Fruit fly (Drosophila melanogaster) whole organism, embryonic: Measurements from ENCODE around the gene LSm3.

Source experiments
- ATbp ChIP-seq: fragments of 200-800 bp; sonication (Bioruptor generic); optimal IDR thresholded peaks from 2 replicates; lab custom pipeline; 2017; ENCODE audit warnings: missing biosample characterization, mild to moderate bottlenecking, missing genetic modification characterization, missing genetic modification reagents
- Awh ChIP-seq: fragments of 200-800 bp; sonication (Bioruptor generic); IDR thresholded peaks from 2 replicates; pipeline ENCODE4, ENCODE4 v1.3.6; 2022; ENCODE audit warnings: missing biosample characterization, missing genetic modification characterization
- BEAF-32 ChIP-seq: fragments of 200-800 bp; sonication (Bioruptor generic); optimal IDR thresholded peaks from 3 replicates; lab custom pipeline; 2017; ENCODE audit warnings: missing biosample characterization, missing genetic modification characterization, mild to moderate bottlenecking, moderate library complexity, missing genetic modification reagents
- Blimp-1 ChIP-seq: fragments of 200-800 bp; sonication (Bioruptor generic); optimal IDR thresholded peaks from 3 replicates; lab custom pipeline; 2018; ENCODE audit warnings: missing biosample characterization, missing genetic modification characterization, mild to moderate bottlenecking, moderate library complexity, missing genetic modification reagents
- CG10147 ChIP-seq: fragments of 200-800 bp; sonication (Bioruptor generic); optimal IDR thresholded peaks from 2 replicates; lab custom pipeline; 2019; ENCODE audit warnings: missing biosample characterization, mild to moderate bottlenecking, missing genetic modification characterization, moderate library complexity
- CG10431 ChIP-seq: fragments of 200-800 bp; sonication (Bioruptor generic); optimal IDR thresholded peaks from 3 replicates; lab custom pipeline; 2018; ENCODE audit warnings: missing biosample characterization, mild to moderate bottlenecking, missing genetic modification characterization
- CG10543 ChIP-seq: fragments of 200-800 bp; sonication (Bioruptor generic); optimal IDR thresholded peaks from 3 replicates; lab custom pipeline; 2017; ENCODE audit warnings: missing biosample characterization, mild to moderate bottlenecking, missing genetic modification characterization, moderate library complexity
- CG10959 ChIP-seq: fragments of 200-800 bp; sonication (Bioruptor generic); IDR thresholded peaks from 2 replicates; pipeline ENCODE4 v1.3.6; 2022; ENCODE audit warnings: missing biosample characterization, missing genetic modification characterization
- CG11247 ChIP-seq: fragments of 200-800 bp; sonication (Bioruptor generic); IDR thresholded peaks from 2 replicates; pipeline ENCODE4 v1.3.6; 2022; ENCODE audit warnings: missing biosample characterization, missing genetic modification characterization
- CG11696 ChIP-seq: fragments of 200-800 bp; sonication (Bioruptor generic); IDR thresholded peaks from 2 replicates; pipeline ENCODE4 v1.3.6; 2022; ENCODE audit warnings: missing biosample characterization, missing genetic modification characterization
- CG12219 ChIP-seq: fragments of 200-800 bp; sonication (Bioruptor generic); optimal IDR thresholded peaks from 3 replicates; lab custom pipeline; 2018; ENCODE audit warnings: missing biosample characterization, mild to moderate bottlenecking, missing genetic modification characterization
- CG17186 ChIP-seq: fragments of 200-800 bp; sonication (Bioruptor generic); optimal IDR thresholded peaks from 3 replicates; lab custom pipeline; 2017; ENCODE audit warnings: missing biosample characterization, missing genetic modification reagents, missing genetic modification characterization
- CG17359 ChIP-seq: fragments of 200-800 bp; sonication (Bioruptor generic); optimal IDR thresholded peaks from 3 replicates; lab custom pipeline; 2018; ENCODE audit warnings: missing biosample characterization, mild to moderate bottlenecking, missing genetic modification characterization, moderate library complexity
- CG17385 ChIP-seq: fragments of 200-800 bp; sonication (Bioruptor generic); optimal IDR thresholded peaks from 3 replicates; lab custom pipeline; 2018; ENCODE audit warnings: missing biosample characterization, mild to moderate bottlenecking, missing genetic modification characterization
- CG2116 ChIP-seq: fragments of 200-800 bp; sonication (Bioruptor generic); optimal IDR thresholded peaks from 3 replicates; lab custom pipeline; 2018; ENCODE audit warnings: missing biosample characterization, mild to moderate bottlenecking, missing genetic modification characterization
- CG30431 ChIP-seq: fragments of 200-800 bp; sonication (Bioruptor generic); optimal IDR thresholded peaks from 2 replicates; lab custom pipeline; 2017; ENCODE audit warnings: missing biosample characterization, missing genetic modification characterization
- CG31365 ChIP-seq: fragments of 200-800 bp; sonication (Bioruptor generic); optimal IDR thresholded peaks from 2 replicates; lab custom pipeline; 2018; ENCODE audit warnings: missing biosample characterization, mild to moderate bottlenecking, missing genetic modification characterization
- CG3407 ChIP-seq: fragments of 200-800 bp; sonication (Bioruptor generic); optimal IDR thresholded peaks from 2 replicates; lab custom pipeline; 2018; ENCODE audit warnings: missing biosample characterization, mild to moderate bottlenecking, missing genetic modification characterization
- CG6854 ChIP-seq: fragments of 200-800 bp; sonication (Bioruptor generic); optimal IDR thresholded peaks from 3 replicates; lab custom pipeline; 2017; ENCODE audit warnings: missing biosample characterization, mild to moderate bottlenecking, missing genetic modification characterization
- CG8765 ChIP-seq: fragments of 200-800 bp; sonication (Bioruptor generic); IDR thresholded peaks from 2 replicates; pipeline ENCODE4 v1.3.6; 2022; ENCODE audit warnings: missing biosample characterization, missing genetic modification characterization
- CG8924 ChIP-seq: fragments of 200-800 bp; optimal IDR thresholded peaks from 3 replicates; lab custom pipeline; 2019; ENCODE audit warnings: missing biosample characterization, mild to moderate bottlenecking, missing genetic modification characterization, moderate library complexity
- CG9727 ChIP-seq: fragments of 200-800 bp; sonication (Bioruptor generic); optimal IDR thresholded peaks from 3 replicates; lab custom pipeline; 2017; ENCODE audit warnings: missing biosample characterization, mild to moderate bottlenecking, missing genetic modification characterization
- CHES-1-like ChIP-seq: fragments of 200-800 bp; sonication (Bioruptor generic); optimal IDR thresholded peaks from 2 replicates; lab custom pipeline; 2016; ENCODE audit warnings: missing biosample characterization, missing genetic modification characterization
- CoRest ChIP-seq: fragments of 200-800 bp; sonication (Bioruptor generic); optimal IDR thresholded peaks from 3 replicates; lab custom pipeline; 2018; ENCODE audit warnings: missing biosample characterization, mild to moderate bottlenecking, missing genetic modification characterization, moderate library complexity
- Dfd ChIP-seq, 2 experiments: fragments of >200 bp; optimal IDR thresholded peaks; 2 replicates each; lab custom pipeline; 2017; ENCODE audit warnings: missing biosample characterization in 2 of 2, missing genetic modification characterization in 2 of 2
- Fer3 ChIP-seq: fragments of 200-800 bp; sonication (Bioruptor generic); optimal IDR thresholded peaks from 2 replicates; lab custom pipeline; 2018; ENCODE audit warnings: missing biosample characterization, mild to moderate bottlenecking, missing genetic modification characterization, moderate library complexity
- HLHmδ ChIP-seq: fragments of 200-800 bp; sonication (Bioruptor generic); optimal IDR thresholded peaks from 2 replicates; lab custom pipeline; 2018; ENCODE audit warnings: missing biosample characterization, mild to moderate bottlenecking, missing genetic modification characterization, moderate library complexity
- MBD-R2 ChIP-seq: fragments of 200-800 bp; sonication (Bioruptor generic); IDR thresholded peaks from 2 replicates; pipeline ENCODE4 v1.3.6; 2022; ENCODE audit warnings: missing biosample characterization, missing genetic modification characterization
- MTF-1 ChIP-seq: fragments of 200-800 bp; sonication (Bioruptor generic); optimal IDR thresholded peaks from 2 replicates; lab custom pipeline; 2018; ENCODE audit warnings: missing biosample characterization, mild to moderate bottlenecking, missing genetic modification characterization, borderline replicate concordance
- Pdp1 ChIP-seq, 2 experiments: fragments of 200-800 bp; sonication (Bioruptor generic); optimal IDR thresholded peaks; 3 replicates each; lab custom pipeline; 2016; ENCODE audit warnings: missing biosample characterization in 2 of 2, missing genetic modification characterization in 2 of 2, mild to moderate bottlenecking in 1 of 2, moderate library complexity in 1 of 2
- chinmo ChIP-seq: fragments of 200-800 bp; sonication (Bioruptor generic); IDR thresholded peaks from 4 replicates; pipeline ENCODE4 v1.3.6; 2022; ENCODE audit warnings: missing biosample characterization, missing genetic modification characterization; ENCODE audit not compliant: partially characterized antibody
- ems ChIP-seq: fragments of 200-800 bp; sonication (Bioruptor generic); optimal IDR thresholded peaks from 3 replicates; lab custom pipeline; 2016; ENCODE audit warnings: missing biosample characterization, missing genetic modification characterization
- eve ChIP-seq, 2 experiments: fragments of >200 bp; optimal IDR thresholded peaks; 2 replicates each; lab custom pipeline; 2017; ENCODE audit warnings: missing biosample characterization in 2 of 2, missing genetic modification characterization in 2 of 2
- ewg ChIP-seq: fragments of 200-800 bp; sonication (Bioruptor generic); optimal IDR thresholded peaks from 3 replicates; lab custom pipeline; 2017; ENCODE audit warnings: mild to moderate bottlenecking, missing biosample characterization, missing genetic modification reagents, missing genetic modification characterization
- eyg ChIP-seq: fragments of 200-800 bp; sonication (Bioruptor generic); optimal IDR thresholded peaks from 3 replicates; lab custom pipeline; 2016; ENCODE audit warnings: missing biosample characterization, missing genetic modification characterization
- hth ChIP-seq: fragments of >200 bp; optimal IDR thresholded peaks from 2 replicates; lab custom pipeline; 2017; ENCODE audit warnings: inconsistent platforms
- nau ChIP-seq: fragments of 200-800 bp; sonication (Bioruptor generic); optimal IDR thresholded peaks from 3 replicates; lab custom pipeline; 2017; ENCODE audit warnings: missing biosample characterization, mild to moderate bottlenecking, missing genetic modification characterization, missing genetic modification reagents
- org-1 ChIP-seq: fragments of 200-800 bp; sonication (Bioruptor generic); optimal IDR thresholded peaks from 2 replicates; lab custom pipeline; 2017; ENCODE audit warnings: missing biosample characterization, missing genetic modification characterization
- pan ChIP-seq, 4 experiments: fragments of >200 bp in 3 of 4; fragments of 200-800 bp in 1 of 4; sonication (Bioruptor generic) in 1 of 4; optimal IDR thresholded peaks in 3 of 4; IDR thresholded peaks in 1 of 4; 2 replicates each; pipeline versions ENCODE4 v1.3.6 to Lab custom; 2017 to 2022; ENCODE audit warnings: missing biosample characterization in 2 of 4, missing genetic modification characterization in 2 of 4, mixed read lengths in 1 of 4
- pita ChIP-seq: fragments of 200-800 bp; sonication (Bioruptor generic); optimal IDR thresholded peaks from 2 replicates; lab custom pipeline; 2017; ENCODE audit warnings: missing biosample characterization, mild to moderate bottlenecking, missing genetic modification characterization
- psq ChIP-seq: fragments of 200-800 bp; sonication (Bioruptor generic); optimal IDR thresholded peaks from 2 replicates; lab custom pipeline; 2017; ENCODE audit warnings: missing biosample characterization, missing genetic modification characterization
- repo ChIP-seq: fragments of 200-800 bp; sonication (Bioruptor generic); optimal IDR thresholded peaks from 2 replicates; lab custom pipeline; 2016; ENCODE audit warnings: missing biosample characterization, missing genetic modification characterization
- sisA ChIP-seq: fragments of 200-800 bp; sonication (Bioruptor generic); IDR thresholded peaks from 2 replicates; pipeline ENCODE4 v1.3.6; 2022; ENCODE audit warnings: missing biosample characterization, missing genetic modification characterization
- so ChIP-seq: fragments of 200-800 bp; sonication (Bioruptor generic); IDR thresholded peaks from 3 replicates; pipeline ENCODE4 v1.3.6; 2022; ENCODE audit warnings: missing biosample characterization, missing genetic modification characterization
- sr ChIP-seq: fragments of 200-800 bp; sonication (Bioruptor generic); IDR thresholded peaks from 3 replicates; pipeline ENCODE4 v1.3.6; 2022; ENCODE audit warnings: missing biosample characterization, missing genetic modification characterization
- stwl ChIP-seq: fragments of 200-800 bp; sonication (Bioruptor generic); optimal IDR thresholded peaks from 3 replicates; lab custom pipeline; 2018; ENCODE audit warnings: missing biosample characterization, mild to moderate bottlenecking, missing genetic modification characterization, moderate library complexity
- tap ChIP-seq: fragments of 200-800 bp; optimal IDR thresholded peaks from 3 replicates; lab custom pipeline; 2019; ENCODE audit warnings: missing biosample characterization, mild to moderate bottlenecking, missing genetic modification characterization, moderate library complexity
- tgo ChIP-seq: fragments of 200-800 bp; sonication (Bioruptor generic); IDR thresholded peaks from 3 replicates; pipeline ENCODE4 v1.3.6; 2022; ENCODE audit warnings: missing biosample characterization, missing genetic modification characterization
- trh ChIP-seq: fragments of 200-800 bp; sonication (Bioruptor generic); optimal IDR thresholded peaks from 2 replicates; lab custom pipeline; 2016; ENCODE audit warnings: missing biosample characterization, missing genetic modification characterization

LSm3 gene

DNA sequence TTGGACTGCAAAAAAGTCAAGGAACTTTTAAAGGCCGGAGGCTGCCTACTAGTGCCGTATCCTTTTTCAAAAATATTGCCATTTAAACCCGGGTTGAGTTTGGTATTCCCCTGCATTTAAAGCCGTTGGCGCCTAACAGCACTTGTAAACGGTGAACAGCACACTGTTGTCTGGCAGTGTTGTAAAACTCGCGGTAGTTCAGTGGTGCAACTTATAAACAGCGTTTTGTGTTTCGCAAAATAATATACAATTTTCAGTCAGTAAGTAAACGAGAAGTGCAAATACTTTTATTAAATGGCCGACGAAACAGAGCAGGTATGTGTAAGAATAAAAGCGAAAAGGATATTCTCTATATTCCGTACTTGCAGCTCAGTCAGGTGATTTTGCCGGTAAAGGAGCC lies at the start of gene LSm3 (continued):
- peak; percentile 47 for TF ChIP-seq stwl
- peak; percentile 48 for TF ChIP-seq CG2116
- no peak for TF ChIP-seq CG10543 (GFP tag; lab: Kevin White, UChicago)
- TF ChIP-seq CG6854 (GFP tag; lab: Kevin White, UChicago) = no peak
- TF ChIP-seq trh (GFP tag; lab: Kevin White, UChicago) = no peak
- no peak for TF ChIP-seq CHES-1-like (GFP tag; lab: Kevin White, UChicago)
- no peak for TF ChIP-seq eyg (GFP tag; lab: Kevin White, UChicago)
- TF ChIP-seq sr = no peak
- no peak for TF ChIP-seq Dfd (GFP tag; optimal IDR thresholded peaks at IDR 0.05; lab: Kevin White, UChicago)
- TF ChIP-seq repo (GFP tag; lab: Kevin White, UChicago) = no peak
- TF ChIP-seq Fer3 (tag; lab: Kevin White, UChicago) = no peak
- TF ChIP-seq so (GFP tag; lab: Robert Waterston, UW) = no peak
- no peak for TF ChIP-seq Blimp-1 (GFP tag; lab: Kevin White, UChicago)
- TF ChIP-seq, all 482 proteins: peak for 30

DNA sequence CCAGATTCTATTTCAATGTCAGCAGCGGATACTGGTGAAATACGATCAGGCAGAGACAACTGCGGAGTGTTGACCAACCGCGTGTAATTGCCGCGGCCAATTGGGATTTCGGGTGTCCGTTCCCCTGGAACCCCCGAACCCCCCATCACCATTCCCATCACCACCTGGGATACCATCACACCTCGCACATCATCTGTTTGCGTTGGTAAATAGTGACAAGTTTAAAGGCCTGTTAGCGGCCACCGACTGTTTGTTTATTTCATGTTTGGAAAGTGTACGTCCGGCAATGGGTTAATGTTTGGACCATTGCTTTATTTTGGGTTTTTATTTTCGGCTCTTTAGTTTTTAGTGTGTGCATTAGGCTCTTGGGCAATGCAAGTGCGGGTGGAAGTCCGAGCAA lies 49.1 kb upstream of the LSm3 start:
- peak; percentile 8 for TF ChIP-seq CG10543 (GFP tag; lab: Kevin White, UChicago)
- no peak for TF ChIP-seq CG10959 (GFP tag; lab: Robert Waterston, UW)
- TF ChIP-seq CG8765 (GFP tag; lab: Robert Waterston, UW) = no peak
- peak; percentile 81 for TF ChIP-seq ATbp (GFP tag; lab: Kevin White, UChicago)
- TF ChIP-seq CG11696 (GFP tag; lab: Robert Waterston, UW) = no peak
- no peak for TF ChIP-seq CG9727
- TF ChIP-seq CoRest = peak; percentile 2
- TF ChIP-seq CG17186 (GFP tag; lab: Kevin White, UChicago) = no peak
- peak; percentile 32 for TF ChIP-seq CG31365 (tag; lab: Kevin White, UChicago)
- TF ChIP-seq pita (GFP tag; lab: Kevin White, UChicago) = no peak
- TF ChIP-seq CG30431 (GFP tag; lab: Kevin White, UChicago) = no peak
- TF ChIP-seq ems = no peak
- peak; percentile 24 for TF ChIP-seq MTF-1
- TF ChIP-seq CG12219 (GFP tag; lab: Kevin White, UChicago) = peak; percentile 29
- TF ChIP-seq psq (GFP tag; lab: Kevin White, UChicago) = no peak
- no peak for TF ChIP-seq sisA (GFP tag; lab: Robert Waterston, UW)
- TF ChIP-seq CG17385 (GFP tag; lab: Kevin White, UChicago) = peak; percentile 19
- TF ChIP-seq Pdp1 (GFP tag; optimal IDR thresholded peaks at IDR 0.05; lab: Kevin White, UChicago) = no peak
- TF ChIP-seq HLHmδ = peak; percentile 39
- peak; percentile 45 for TF ChIP-seq CG3407 (GFP tag; lab: Kevin White, UChicago)
- TF ChIP-seq tgo (GFP tag; lab: Robert Waterston, UW) = no peak
- peak; percentile 12 for TF ChIP-seq tap (tag; lab: Kevin White, UChicago)
- peak; percentile 40; the same call in 1 of the 2 replicates for TF ChIP-seq CG11247 (GFP tag; lab: Robert Waterston, UW)
- no peak for TF ChIP-seq eve (GFP tag; optimal IDR thresholded peaks at IDR 0.05; lab: Kevin White, UChicago)
- no peak for TF ChIP-seq CG10147
- TF ChIP-seq nau (GFP tag; lab: Kevin White, UChicago) = no peak
- no peak for TF ChIP-seq pan (optimal IDR thresholded peaks at IDR 0.05; lab: Kevin White, UChicago)
- TF ChIP-seq pan (GFP tag; optimal IDR thresholded peaks at IDR 0.05 in 1 of 2, IDR thresholded peaks at IDR 0.05 in 1 of 2) = no peak
- TF ChIP-seq CG17359 (tag; lab: Kevin White, UChicago) = peak; percentile 18
- no peak for TF ChIP-seq hth (lab: Kevin White, UChicago)
- no peak for TF ChIP-seq chinmo (GFP tag; lab: Robert Waterston, UW)
- peak; percentile 1 for TF ChIP-seq ewg
- TF ChIP-seq BEAF-32 (GFP tag; lab: Kevin White, UChicago) = no peak
- TF ChIP-seq MBD-R2 (GFP tag; lab: Robert Waterston, UW) = no peak
- TF ChIP-seq CG8924 = peak; percentile 2
- TF ChIP-seq Awh (GFP tag; lab: Robert Waterston, UW) = peak; percentile 32; the same call in 1 of the 2 replicates
- TF ChIP-seq org-1 (GFP tag; lab: Kevin White, UChicago) = peak; percentile 34
- TF ChIP-seq CG10431 (GFP tag; lab: Kevin White, UChicago) = peak; percentile 55
